Fruit fly (Drosophila melanogaster) whole organism, embryonic: ENCODE results near the gene rumi.
A peak's percentile ranks its signal among the peaks of the same experiment; 100 is the strongest.

ENCODE experiments used
- CG13624 ChIP-seq: fragments of 200-800 bp; sonication (Bioruptor generic); optimal IDR thresholded peaks from 2 replicates; lab custom pipeline; 2016; ENCODE audit warnings: missing biosample characterization, missing genetic modification characterization
- CG18764 ChIP-seq: fragments of 200-800 bp; sonication (Bioruptor generic); optimal IDR thresholded peaks from 3 replicates; lab custom pipeline; 2016; ENCODE audit warnings: missing biosample characterization, missing genetic modification characterization
- CG3995 ChIP-seq: fragments of 200-800 bp; sonication (Bioruptor generic); optimal IDR thresholded peaks from 3 replicates; lab custom pipeline; 2016; ENCODE audit warnings: missing biosample characterization, missing genetic modification characterization
- Deaf1 ChIP-seq: fragments of 200-800 bp; optimal IDR thresholded peaks from 3 replicates; lab custom pipeline; 2019; ENCODE audit warnings: missing biosample characterization, mild to moderate bottlenecking, missing genetic modification characterization, moderate library complexity
- ERR ChIP-seq: fragments of 200-800 bp; sonication (Bioruptor generic); optimal IDR thresholded peaks from 2 replicates; lab custom pipeline; 2016; ENCODE audit warnings: missing biosample characterization, missing genetic modification characterization
- Lhr ChIP-seq: fragments of 200-800 bp; sonication (Bioruptor generic); optimal IDR thresholded peaks from 3 replicates; lab custom pipeline; 2017; ENCODE audit warnings: mild to moderate bottlenecking, missing biosample characterization, missing genetic modification reagents, missing genetic modification characterization
- Poxn ChIP-seq: fragments of 200-800 bp; sonication (Bioruptor generic); IDR thresholded peaks from 2 replicates; pipeline ENCODE4 v1.3.6; 2022; ENCODE audit warnings: missing biosample characterization, missing genetic modification characterization
- Stat92E ChIP-seq, 3 experiments: fragments of >200 bp in 2 of 3; fragments of 200-800 bp in 1 of 3; sonication (Bioruptor generic) in 1 of 3; optimal IDR thresholded peaks; 2 replicates each; lab custom pipeline; 2017 to 2019; ENCODE audit warnings: missing biosample characterization in 3 of 3, missing genetic modification characterization in 3 of 3, mild to moderate bottlenecking in 1 of 3, moderate library complexity in 1 of 3
- exex ChIP-seq: fragments of 200-800 bp; sonication (Bioruptor generic); optimal IDR thresholded peaks from 4 replicates; lab custom pipeline; 2018; ENCODE audit warnings: missing biosample characterization, mild to moderate bottlenecking, missing genetic modification characterization, moderate library complexity
- gsb-n ChIP-seq: fragments of 200-800 bp; sonication (Bioruptor generic); optimal IDR thresholded peaks from 3 replicates; lab custom pipeline; 2018; ENCODE audit warnings: missing biosample characterization, mild to moderate bottlenecking, missing genetic modification characterization
- odd ChIP-seq: fragments of 200-800 bp; sonication (Bioruptor generic); optimal IDR thresholded peaks from 2 replicates; lab custom pipeline; 2017; ENCODE audit warnings: missing biosample characterization, mild to moderate bottlenecking, missing genetic modification characterization
- pan ChIP-seq, 4 experiments: fragments of >200 bp in 3 of 4; fragments of 200-800 bp in 1 of 4; sonication (Bioruptor generic) in 1 of 4; optimal IDR thresholded peaks in 3 of 4; IDR thresholded peaks in 1 of 4; 2 replicates each; pipeline versions ENCODE4 v1.3.6 to Lab custom; 2017 to 2022; ENCODE audit warnings: missing biosample characterization in 2 of 4, missing genetic modification characterization in 2 of 4, mixed read lengths in 1 of 4
- slbo ChIP-seq: fragments of 200-800 bp; sonication (Bioruptor generic); IDR thresholded peaks from 2 replicates; pipeline ENCODE4 v1.3.6; 2022; ENCODE audit warnings: missing biosample characterization, missing genetic modification characterization
- usp ChIP-seq: fragments of >200 bp; optimal IDR thresholded peaks from 2 replicates; lab custom pipeline; 2017; ENCODE audit warnings: missing biosample characterization, missing genetic modification characterization

- TF ChIP-seq ERR (GFP tag; lab: Kevin White, UChicago) (no peak), CG13624 (GFP tag; lab: Kevin White, UChicago) (no peak), Deaf1 (tag; lab: Kevin White, UChicago) (no peak), odd (no peak), slbo (GFP tag; lab: Robert Waterston, UW) (peak; percentile 15; the same call in 1 of the 2 replicates), Stat92E (GFP tag; optimal IDR thresholded peaks at IDR 0.05; lab: Kevin White, UChicago) (no peak), pan (optimal IDR thresholded peaks at IDR 0.05; lab: Kevin White, UChicago) (no peak), pan (GFP tag; optimal IDR thresholded peaks at IDR 0.05 in 1 of 2, IDR thresholded peaks at IDR 0.05 in 1 of 2) (peak in 1 of 2 experiments; percentile 6), gsb-n (tag; lab: Kevin White, UChicago) (no peak), Lhr (no peak), usp (GFP tag; lab: Kevin White, UChicago) (no peak), Poxn (no peak), CG18764 (no peak), CG3995 (GFP tag; lab: Kevin White, UChicago) (no peak), exex (tag; lab: Kevin White, UChicago) (no peak)
These were observed 714 bp upstream of the rumi start for dm6 chr3R:22751111-22751510.
